Worm (Caenorhabditis elegans): ENCODE results near the gene C50C3.19.

ce11 chrIII:8235358-8235757, 44.8 kb downstream of the C50C3.19 start, which contains the start of gene C02F5.14:
- TF ChIP-seq let-607 (tag; optimal IDR thresholded peaks at IDR 0.05) (no peak), snpc-4 (GFP tag; optimal IDR thresholded peaks at IDR 0.05) (no peak), snpc-4 (tag; optimal IDR thresholded peaks at IDR 0.05) (no peak), ama-1 (optimal IDR thresholded peaks at IDR 0.05) (no peak), ama-1 (GFP tag; optimal IDR thresholded peaks at IDR 0.05) (no peak), hsf-1 (GFP tag; IDR thresholded peaks at IDR 0.05) (no peak), F10E7.11 (tag; optimal IDR thresholded peaks at IDR 0.05) (no peak), Y53G8AR.9 (GFP tag; conservative IDR thresholded peaks at IDR 0.05) (no peak), lir-1 (GFP tag; conservative IDR thresholded peaks at IDR 0.05) (no peak), ceh-91 (GFP tag; IDR thresholded peaks at IDR 0.05) (no peak), aptf-2 (GFP tag; conservative IDR thresholded peaks at IDR 0.05) (no peak), bed-2 (GFP tag; IDR thresholded peaks at IDR 0.05) (no peak), sea-2 (GFP tag; IDR thresholded peaks at IDR 0.05) (no peak), let-526 (GFP tag; IDR thresholded peaks at IDR 0.05) (no peak)

Data from whole organism, young adult.